Worm (Caenorhabditis elegans) whole organism, mixed stage, embryonic: ENCODE measurements around the gene fbxa-143.

Experiments
- M03D4.4 ChIP-seq: sonication (generic microtip); optimal IDR thresholded peaks from 2 replicates; lab custom pipeline; 2017; ENCODE audit warnings: mild to moderate bottlenecking, missing genetic modification characterization, missing compliant biosample characterization
- bed-3 ChIP-seq: fragments of 200-800 bp; sonication (Bioruptor generic); optimal IDR thresholded peaks from 3 replicates; lab custom pipeline; 2018; ENCODE audit warnings: mild to moderate bottlenecking, missing genetic modification characterization, moderate library complexity, missing compliant biosample characterization
- blmp-1 ChIP-seq: fragments of 150-350 bp; optimal IDR thresholded peaks from 2 replicates; lab custom pipeline; 2014; ENCODE audit warnings: missing biosample characterization, missing genetic modification characterization
- ceh-39 ChIP-seq: fragments of 150-350 bp; optimal IDR thresholded peaks from 2 replicates; lab custom pipeline; 2014; ENCODE audit warnings: missing biosample characterization, missing genetic modification characterization
- ceh-43 ChIP-seq: fragments of 200-800 bp; sonication (Bioruptor generic); optimal IDR thresholded peaks from 2 replicates; lab custom pipeline; 2018; ENCODE audit warnings: mild to moderate bottlenecking, missing genetic modification characterization, moderate library complexity, missing compliant biosample characterization
- ceh-83 ChIP-seq: fragments of 200-800 bp; sonication (Bioruptor generic); optimal IDR thresholded peaks from 2 replicates; lab custom pipeline; 2018; ENCODE audit warnings: mild to moderate bottlenecking, missing genetic modification characterization, missing compliant biosample characterization
- ces-1 ChIP-seq: fragments of 150-350 bp; optimal IDR thresholded peaks from 2 replicates; lab custom pipeline; 2014; ENCODE audit warnings: missing biosample characterization, missing genetic modification reagents, missing genetic modification characterization
- cnd-1 ChIP-seq: fragments of 200-800 bp; sonication (Bioruptor generic); optimal IDR thresholded peaks from 2 replicates; lab custom pipeline; 2018; ENCODE audit warnings: mild to moderate bottlenecking, missing genetic modification characterization, missing compliant biosample characterization
- drap-1 ChIP-seq: fragments of 200-800 bp; sonication (Bioruptor generic); optimal IDR thresholded peaks from 3 replicates; lab custom pipeline; 2018; ENCODE audit warnings: mild to moderate bottlenecking, missing genetic modification characterization, missing compliant biosample characterization
- flh-1 ChIP-seq: fragments of 200-800 bp; sonication (Bioruptor generic); optimal IDR thresholded peaks from 2 replicates; lab custom pipeline; 2018; ENCODE audit warnings: mild to moderate bottlenecking, missing genetic modification characterization, moderate library complexity, missing compliant biosample characterization
- hlh-1 ChIP-seq: fragments of 150-350 bp; optimal IDR thresholded peaks from 2 replicates; lab custom pipeline; 2014; ENCODE audit warnings: missing biosample characterization, missing genetic modification reagents, missing genetic modification characterization
- lin-13 ChIP-seq: fragments of 150-350 bp; optimal IDR thresholded peaks from 2 replicates; lab custom pipeline; 2014; ENCODE audit warnings: missing biosample characterization, missing genetic modification characterization
- lin-32 ChIP-seq: fragments of 200-800 bp; sonication (Bioruptor generic); optimal IDR thresholded peaks from 2 replicates; lab custom pipeline; 2018; ENCODE audit warnings: mild to moderate bottlenecking, missing genetic modification characterization, missing compliant biosample characterization
- lsy-2 ChIP-seq: fragments of 150-350 bp; optimal IDR thresholded peaks from 2 replicates; lab custom pipeline; 2014; ENCODE audit warnings: missing biosample characterization, missing genetic modification characterization
- mab-5 ChIP-seq: fragments of 150-350 bp; optimal IDR thresholded peaks from 2 replicates; lab custom pipeline; 2014; ENCODE audit warnings: missing biosample characterization, missing genetic modification characterization
- mep-1 ChIP-seq: fragments of 150-350 bp; optimal IDR thresholded peaks from 2 replicates; lab custom pipeline; 2017; ENCODE audit warnings: missing biosample characterization, missing genetic modification reagents, missing genetic modification characterization, inconsistent platforms
- mls-2 ChIP-seq: sonication (generic microtip); optimal IDR thresholded peaks from 2 replicates; lab custom pipeline; 2016; ENCODE audit warnings: mild to moderate bottlenecking, missing genetic modification characterization, moderate library complexity, missing compliant biosample characterization
- nhr-237 ChIP-seq: fragments of 150-350 bp; optimal IDR thresholded peaks from 2 replicates; lab custom pipeline; 2014; ENCODE audit warnings: missing biosample characterization, missing genetic modification characterization
- nhr-76 ChIP-seq: sonication (generic microtip); optimal IDR thresholded peaks from 2 replicates; lab custom pipeline; 2017; ENCODE audit warnings: missing biosample characterization, missing genetic modification characterization
- pha-4 ChIP-seq: fragments of 150-350 bp; optimal IDR thresholded peaks from 2 replicates; lab custom pipeline; 2018; ENCODE audit warnings: missing biosample characterization, missing genetic modification reagents, missing genetic modification characterization
- sem-2 ChIP-seq: fragments of 200-800 bp; sonication (Bioruptor generic); optimal IDR thresholded peaks from 2 replicates; lab custom pipeline; 2018; ENCODE audit warnings: mild to moderate bottlenecking, missing genetic modification characterization, missing compliant biosample characterization
- snpc-4 ChIP-seq: fragments of 150-350 bp; optimal IDR thresholded peaks from 2 replicates; lab custom pipeline; 2014; ENCODE audit warnings: missing biosample characterization, missing genetic modification characterization
- sptf-1 ChIP-seq: sonication (generic microtip); optimal IDR thresholded peaks from 2 replicates; lab custom pipeline; 2017; ENCODE audit warnings: mild to moderate bottlenecking, missing genetic modification characterization, moderate library complexity, missing compliant biosample characterization
- tbx-8 ChIP-seq: fragments of 200-800 bp; sonication (Bioruptor generic); optimal IDR thresholded peaks from 2 replicates; lab custom pipeline; 2018; ENCODE audit warnings: mild to moderate bottlenecking, missing genetic modification characterization, moderate library complexity, missing compliant biosample characterization
- unc-120 ChIP-seq: sonication (generic microtip); optimal IDR thresholded peaks from 2 replicates; lab custom pipeline; 2017; ENCODE audit warnings: missing genetic modification characterization, missing compliant biosample characterization; ENCODE audit not compliant: poor library complexity, severe bottlenecking
- unc-39 ChIP-seq: fragments of 150-350 bp; optimal IDR thresholded peaks from 2 replicates; lab custom pipeline; 2014; ENCODE audit warnings: missing biosample characterization, missing genetic modification characterization
- zip-8 ChIP-seq: fragments of 150-350 bp; optimal IDR thresholded peaks from 2 replicates; lab custom pipeline; 2014; ENCODE audit warnings: missing biosample characterization, missing genetic modification characterization
- ztf-11 ChIP-seq: fragments of 150-350 bp; optimal IDR thresholded peaks from 2 replicates; lab custom pipeline; 2014; ENCODE audit warnings: missing biosample characterization, missing genetic modification characterization

The fbxa-143 gene

ce11 chrV:16169026-16169425 lies 41.7 kb upstream of the fbxa-143 start, which contains the start of gene str-111:
Gene str-111, minus strand, starts transcription at chrV:16169126.
- TF ChIP-seq bed-3 (no peak), lin-32 (no peak), M03D4.4 (no peak), sptf-1 (no peak), unc-120 (tag; lab: Kevin White, UChicago) (no peak), mep-1 (tag; lab: Kevin White, UChicago) (no peak), hlh-1 (tag; lab: Kevin White, UChicago) (no peak), snpc-4 (no peak), lin-13 (tag; lab: Kevin White, UChicago) (no peak), ztf-11 (tag; lab: Kevin White, UChicago) (no peak), cnd-1 (tag; lab: Kevin White, UChicago) (no peak), ces-1 (GFP tag; lab: Kevin White, UChicago) (no peak), tbx-8 (GFP tag; lab: Kevin White, UChicago) (no peak), unc-39 (tag; lab: Kevin White, UChicago) (no peak), zip-8 (tag; lab: Kevin White, UChicago) (no peak), mls-2 (no peak)

ce11 chrV:16165936-16166335 lies 38.6 kb upstream of the fbxa-143 start, which contains the start of gene str-108:
Gene str-108, plus strand, starts transcription at chrV:16166236.
- TF ChIP-seq mab-5 (tag; lab: Kevin White, UChicago) = no peak
- no peak for TF ChIP-seq mep-1 (tag; lab: Kevin White, UChicago)
- TF ChIP-seq unc-39 (tag; lab: Kevin White, UChicago) = no peak

ce11 chrV:16163719-16164118 lies 36.4 kb upstream of the fbxa-143 start, which contains the start of gene F10A3.12:
Gene F10A3.12, plus strand, starts transcription at chrV:16164019.
- TF ChIP-seq mep-1 (tag; lab: Kevin White, UChicago) = no peak
- no peak for TF ChIP-seq unc-39 (tag; lab: Kevin White, UChicago)
- no peak for TF ChIP-seq lin-32
- no peak for TF ChIP-seq flh-1 (GFP tag; lab: Kevin White, UChicago)
- no peak for TF ChIP-seq mab-5 (tag; lab: Kevin White, UChicago)
- TF ChIP-seq nhr-237 (tag; lab: Kevin White, UChicago) = no peak
- no peak for TF ChIP-seq ceh-83 (GFP tag; lab: Kevin White, UChicago)
- no peak for TF ChIP-seq snpc-4
- no peak for TF ChIP-seq lsy-2 (tag; lab: Kevin White, UChicago)
- no peak for TF ChIP-seq nhr-76 (tag; lab: Kevin White, UChicago)
- TF ChIP-seq mls-2 = no peak

- TF ChIP-seq unc-120 (tag; lab: Kevin White, UChicago) = no peak
- TF ChIP-seq, all 35 proteins: peak for 0
Observed at ce11 chrV:16162124-16162735, 34.9 kb upstream of the fbxa-143 start, which contains the start of the genes str-109 and F10A3.11. Gene str-109, minus strand, starts transcription at chrV:16162224. Gene F10A3.11, plus strand, starts transcription at chrV:16162685.

ce11 chrV:16160087-16160486 lies 32.8 kb upstream of the fbxa-143 start:
- TF ChIP-seq blmp-1 (tag; lab: Kevin White, UChicago) = no peak
- TF ChIP-seq sem-2 (GFP tag; lab: Kevin White, UChicago) = no peak
- no peak for TF ChIP-seq sptf-1
- TF ChIP-seq pha-4 (tag; lab: Kevin White, UChicago) = no peak
- no peak for TF ChIP-seq mep-1 (tag; lab: Kevin White, UChicago)
- no peak for TF ChIP-seq drap-1 (GFP tag; lab: Kevin White, UChicago)
- TF ChIP-seq mls-2 = no peak
- TF ChIP-seq ceh-39 (tag; lab: Kevin White, UChicago) = no peak
- no peak for TF ChIP-seq mab-5 (tag; lab: Kevin White, UChicago)
- TF ChIP-seq ceh-43 (GFP tag; lab: Kevin White, UChicago) = no peak
- TF ChIP-seq unc-120 (tag; lab: Kevin White, UChicago) = no peak
- TF ChIP-seq bed-3 = no peak
- TF ChIP-seq cnd-1 (tag; lab: Kevin White, UChicago) = no peak
- TF ChIP-seq nhr-237 (tag; lab: Kevin White, UChicago) = no peak
- TF ChIP-seq nhr-76 (tag; lab: Kevin White, UChicago) = no peak
- TF ChIP-seq unc-39 (tag; lab: Kevin White, UChicago) = no peak
- no peak for TF ChIP-seq tbx-8 (GFP tag; lab: Kevin White, UChicago)
